Worm (Caenorhabditis elegans) whole organism, L2 larva: ENCODE measurements around the gene srj-26.

Experiments
- blmp-1 ChIP-seq: sonication (generic microtip); optimal IDR thresholded peaks from 2 replicates; lab custom pipeline; 2017; ENCODE audit warnings: missing genetic modification characterization, mild to moderate bottlenecking, missing compliant biosample characterization, antibody characterized with exemption, moderate library complexity; ENCODE audit not compliant: insufficient read depth
- fos-1 ChIP-seq: fragments of 150-350 bp; optimal IDR thresholded peaks from 2 replicates; lab custom pipeline; 2014; ENCODE audit warnings: missing biosample characterization, missing genetic modification characterization
- skn-1 ChIP-seq: sonication (generic microtip); optimal IDR thresholded peaks from 2 replicates; lab custom pipeline; 2017; ENCODE audit warnings: missing biosample characterization, missing genetic modification characterization
- unc-62 ChIP-seq: fragments of 150-350 bp; optimal IDR thresholded peaks from 2 replicates; lab custom pipeline; 2014; ENCODE audit warnings: missing biosample characterization, missing genetic modification reagents, missing genetic modification characterization
- ztf-11 ChIP-seq: sonication (generic microtip); optimal IDR thresholded peaks from 2 replicates; lab custom pipeline; 2017; ENCODE audit warnings: missing biosample characterization, missing genetic modification characterization

DNA sequence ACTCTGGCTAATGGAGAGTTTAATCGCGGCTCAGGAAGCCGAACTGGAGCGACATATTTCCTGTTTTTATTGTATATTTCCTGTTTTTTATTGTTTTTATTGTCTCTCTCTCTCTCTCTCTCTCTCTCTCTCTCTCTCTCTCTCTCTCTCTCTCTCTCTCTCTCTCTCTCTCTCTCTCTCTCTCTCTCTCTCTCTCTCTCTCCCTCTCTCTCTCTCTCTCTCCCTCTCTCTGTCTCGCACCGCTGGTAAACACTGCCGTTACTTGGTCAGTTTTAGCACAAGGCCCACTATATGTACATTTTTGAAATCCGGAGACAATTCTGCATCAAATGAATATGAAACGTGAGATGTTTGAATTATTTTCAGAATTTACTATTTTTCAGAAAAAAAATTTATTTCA lies 9.9 kb downstream of the srj-26 start:
- TF ChIP-seq fos-1 (no peak), blmp-1 (tag; lab: Kevin White, UChicago) (no peak), unc-62 (no peak), ztf-11 (tag; lab: Kevin White, UChicago) (no peak), skn-1 (no peak)
